Fruit fly (Drosophila melanogaster) whole organism, embryonic: ENCODE results near the gene nonC.

Experiments
- Bteb2 ChIP-seq: fragments of 200-800 bp; sonication (Bioruptor generic); optimal IDR thresholded peaks from 2 replicates; lab custom pipeline; 2016; ENCODE audit warnings: missing biosample characterization, missing genetic modification characterization
- CG10366 ChIP-seq: fragments of 200-800 bp; sonication (Bioruptor generic); IDR thresholded peaks from 2 replicates; pipeline ENCODE4 v1.3.6; 2022; ENCODE audit warnings: missing biosample characterization, missing genetic modification characterization
- CG10654 ChIP-seq: fragments of 200-800 bp; sonication (Bioruptor generic); optimal IDR thresholded peaks from 2 replicates; lab custom pipeline; 2016; ENCODE audit warnings: missing biosample characterization, missing genetic modification characterization
- CG11695 ChIP-seq: fragments of 200-800 bp; sonication (Bioruptor generic); IDR thresholded peaks from 3 replicates; pipeline ENCODE4 v1.3.6; 2022; ENCODE audit warnings: missing biosample characterization, missing genetic modification characterization
- CG12236 ChIP-seq: fragments of 200-800 bp; sonication (Bioruptor generic); optimal IDR thresholded peaks from 2 replicates; lab custom pipeline; 2016; ENCODE audit warnings: missing biosample characterization, missing genetic modification characterization
- CG12769 ChIP-seq: fragments of 200-800 bp; sonication (Bioruptor generic); optimal IDR thresholded peaks from 2 replicates; lab custom pipeline; 2019; ENCODE audit warnings: missing biosample characterization, mild to moderate bottlenecking, missing genetic modification characterization, moderate library complexity
- CG13123 ChIP-seq: fragments of 200-800 bp; sonication (Bioruptor generic); optimal IDR thresholded peaks from 2 replicates; lab custom pipeline; 2016; ENCODE audit warnings: missing biosample characterization, missing genetic modification characterization
- CG15011 ChIP-seq: fragments of 200-800 bp; sonication (Bioruptor generic); optimal IDR thresholded peaks from 3 replicates; lab custom pipeline; 2018; ENCODE audit warnings: missing biosample characterization, mild to moderate bottlenecking, missing genetic modification characterization
- CG15073 ChIP-seq: fragments of 200-800 bp; sonication (Bioruptor generic); optimal IDR thresholded peaks from 2 replicates; lab custom pipeline; 2016; ENCODE audit warnings: missing biosample characterization, missing genetic modification characterization
- CG16863 ChIP-seq: fragments of 200-800 bp; sonication (Bioruptor generic); optimal IDR thresholded peaks from 3 replicates; lab custom pipeline; 2016; ENCODE audit warnings: missing biosample characterization, missing genetic modification characterization
- CG2116 ChIP-seq: fragments of 200-800 bp; sonication (Bioruptor generic); optimal IDR thresholded peaks from 3 replicates; lab custom pipeline; 2018; ENCODE audit warnings: missing biosample characterization, mild to moderate bottlenecking, missing genetic modification characterization
- CG31224 ChIP-seq: fragments of 200-800 bp; sonication (Bioruptor generic); IDR thresholded peaks from 2 replicates; pipeline ENCODE4 v1.3.6; 2022; ENCODE audit warnings: missing biosample characterization, missing genetic modification characterization
- CG4707 ChIP-seq: fragments of 200-800 bp; sonication (Bioruptor generic); optimal IDR thresholded peaks from 2 replicates; lab custom pipeline; 2018; ENCODE audit warnings: missing biosample characterization, mild to moderate bottlenecking, missing genetic modification characterization, moderate library complexity
- CG6175 ChIP-seq: fragments of 200-800 bp; sonication (Bioruptor generic); IDR thresholded peaks from 3 replicates; pipeline ENCODE4 v1.3.6; 2022; ENCODE audit warnings: missing biosample characterization, missing genetic modification characterization
- CG6813 ChIP-seq: fragments of 200-800 bp; sonication (Bioruptor generic); optimal IDR thresholded peaks from 2 replicates; lab custom pipeline; 2017; ENCODE audit warnings: missing biosample characterization, missing genetic modification characterization, mild to moderate bottlenecking, moderate library complexity, missing genetic modification reagents
- CG9727 ChIP-seq: fragments of 200-800 bp; sonication (Bioruptor generic); optimal IDR thresholded peaks from 3 replicates; lab custom pipeline; 2017; ENCODE audit warnings: missing biosample characterization, mild to moderate bottlenecking, missing genetic modification characterization
- Chrac-16 ChIP-seq: fragments of 200-800 bp; sonication (Bioruptor generic); optimal IDR thresholded peaks from 3 replicates; lab custom pipeline; 2016; ENCODE audit warnings: missing biosample characterization, missing genetic modification characterization
- E2f2 ChIP-seq: fragments of 200-800 bp; sonication (Bioruptor generic); IDR thresholded peaks from 2 replicates; pipeline ENCODE4 v1.3.6; 2022; ENCODE audit warnings: missing biosample characterization, missing genetic modification characterization
- Elba2 ChIP-seq: fragments of 200-800 bp; sonication (Bioruptor generic); optimal IDR thresholded peaks from 3 replicates; lab custom pipeline; 2016; ENCODE audit warnings: missing biosample characterization, missing genetic modification characterization
- Ets65A ChIP-seq: fragments of 200-800 bp; sonication (Bioruptor generic); peaks from one replicate; lab custom pipeline; 2016; ENCODE audit warnings: missing biosample characterization, missing genetic modification characterization
- Hr3 ChIP-seq: fragments of 200-800 bp; sonication (Bioruptor generic); optimal IDR thresholded peaks from 3 replicates; lab custom pipeline; 2016; ENCODE audit warnings: missing biosample characterization, missing genetic modification characterization
- Hsf ChIP-seq: fragments of 200-800 bp; sonication (Bioruptor generic); optimal IDR thresholded peaks from 3 replicates; lab custom pipeline; 2016; ENCODE audit warnings: missing biosample characterization, missing genetic modification characterization
- Med ChIP-seq: fragments of 200-800 bp; sonication (Bioruptor generic); peaks from one replicate; lab custom pipeline; 2016; ENCODE audit warnings: missing biosample characterization, missing genetic modification characterization, mild to moderate bottlenecking, inconsistent platforms, moderate library complexity
- Meics ChIP-seq: fragments of 200-800 bp; sonication (Bioruptor generic); optimal IDR thresholded peaks from 2 replicates; lab custom pipeline; 2017; ENCODE audit warnings: missing biosample characterization, mild to moderate bottlenecking, missing genetic modification characterization
- Nf-YA ChIP-seq: fragments of 200-800 bp; sonication (Bioruptor generic); IDR thresholded peaks from 2 replicates; pipeline ENCODE4 v1.3.6; 2022; ENCODE audit warnings: missing biosample characterization, missing genetic modification characterization
- Oaz ChIP-seq: fragments of 200-800 bp; sonication (Bioruptor generic); IDR thresholded peaks from 2 replicates; pipeline ENCODE4 v1.3.6; 2022; ENCODE audit warnings: missing biosample characterization, missing genetic modification characterization
- Scr ChIP-seq: fragments of 200-800 bp; sonication (Bioruptor generic); IDR thresholded peaks from 2 replicates; pipeline ENCODE4 v1.3.6; 2022; ENCODE audit warnings: missing biosample characterization, missing genetic modification characterization; ENCODE audit not compliant: partially characterized antibody
- Spps ChIP-seq: fragments of 200-800 bp; sonication (Bioruptor generic); optimal IDR thresholded peaks from 2 replicates; lab custom pipeline; 2018; ENCODE audit warnings: missing biosample characterization, mild to moderate bottlenecking, missing genetic modification characterization
- Sry-δ ChIP-seq: fragments of 200-800 bp; sonication (Bioruptor generic); optimal IDR thresholded peaks from 2 replicates; lab custom pipeline; 2016; ENCODE audit warnings: missing biosample characterization, missing genetic modification characterization
- YL-1 ChIP-seq: fragments of 200-800 bp; sonication (Bioruptor generic); optimal IDR thresholded peaks from 3 replicates; lab custom pipeline; 2017; ENCODE audit warnings: missing biosample characterization, mild to moderate bottlenecking, missing genetic modification characterization
- abd-A ChIP-seq: fragments of 200-800 bp; sonication (Bioruptor generic); optimal IDR thresholded peaks from 3 replicates; lab custom pipeline; 2019; ENCODE audit warnings: missing biosample characterization, mild to moderate bottlenecking, missing genetic modification characterization, moderate library complexity
- bigmax ChIP-seq: fragments of 200-800 bp; sonication (Bioruptor generic); optimal IDR thresholded peaks from 2 replicates; lab custom pipeline; 2018; ENCODE audit warnings: missing biosample characterization, mild to moderate bottlenecking, missing genetic modification characterization
- cg ChIP-seq: fragments of 200-800 bp; sonication (Bioruptor generic); optimal IDR thresholded peaks from 3 replicates; lab custom pipeline; 2019; ENCODE audit warnings: missing biosample characterization, mild to moderate bottlenecking, missing genetic modification characterization, moderate library complexity
- croc ChIP-seq: fragments of 200-800 bp; sonication (Bioruptor generic); conservative IDR thresholded peaks from 3 replicates; pipeline ENCODE4 v1.3.6; 2022; ENCODE audit warnings: missing biosample characterization, missing genetic modification characterization
- crp ChIP-seq, 2 experiments: fragments of 200-800 bp; sonication (Bioruptor generic); optimal IDR thresholded peaks; 2 replicates in 1 of 2; 3 replicates in 1 of 2; lab custom pipeline; 2017; ENCODE audit warnings: missing biosample characterization in 2 of 2, missing genetic modification characterization in 2 of 2, mild to moderate bottlenecking in 1 of 2, moderate library complexity in 1 of 2
- eve ChIP-seq, 2 experiments: fragments of >200 bp; optimal IDR thresholded peaks; 2 replicates each; lab custom pipeline; 2017; ENCODE audit warnings: missing biosample characterization in 2 of 2, missing genetic modification characterization in 2 of 2
- fd64A ChIP-seq: fragments of 200-800 bp; sonication (Bioruptor generic); optimal IDR thresholded peaks from 3 replicates; lab custom pipeline; 2018; ENCODE audit warnings: missing biosample characterization, mild to moderate bottlenecking, missing genetic modification characterization
- gfzf ChIP-seq: fragments of 200-800 bp; sonication (Bioruptor generic); optimal IDR thresholded peaks from 2 replicates; lab custom pipeline; 2016; ENCODE audit warnings: missing biosample characterization, mild to moderate bottlenecking, missing genetic modification characterization, moderate library complexity
- grau ChIP-seq: fragments of 200-800 bp; optimal IDR thresholded peaks from 3 replicates; lab custom pipeline; 2019; ENCODE audit warnings: missing biosample characterization, mild to moderate bottlenecking, missing genetic modification characterization, moderate library complexity
- gt ChIP-seq: fragments of 200-800 bp; sonication (Bioruptor generic); IDR thresholded peaks from 2 replicates; pipeline ENCODE4 v1.3.6; 2022; ENCODE audit warnings: missing biosample characterization, missing genetic modification characterization
- inv ChIP-seq: fragments of 200-800 bp; sonication (Bioruptor generic); IDR thresholded peaks from 2 replicates; pipeline ENCODE4 v1.3.6; 2022; ENCODE audit warnings: missing biosample characterization, missing genetic modification characterization; ENCODE audit not compliant: partially characterized antibody
- pan ChIP-seq, 4 experiments: fragments of >200 bp in 3 of 4; fragments of 200-800 bp in 1 of 4; sonication (Bioruptor generic) in 1 of 4; optimal IDR thresholded peaks in 3 of 4; IDR thresholded peaks in 1 of 4; 2 replicates each; pipeline versions ENCODE4 v1.3.6 to Lab custom; 2017 to 2022; ENCODE audit warnings: missing biosample characterization in 2 of 4, missing genetic modification characterization in 2 of 4, mixed read lengths in 1 of 4
- sd ChIP-seq: fragments of 200-800 bp; sonication (Bioruptor generic); optimal IDR thresholded peaks from 3 replicates; lab custom pipeline; 2018; ENCODE audit warnings: missing biosample characterization, mild to moderate bottlenecking, missing genetic modification characterization, moderate library complexity
- shn ChIP-seq: fragments of 200-800 bp; sonication (Bioruptor generic); optimal IDR thresholded peaks from 3 replicates; lab custom pipeline; 2016; ENCODE audit warnings: missing biosample characterization, missing genetic modification characterization
- slp2 ChIP-seq: fragments of 200-800 bp; sonication (Bioruptor generic); optimal IDR thresholded peaks from 2 replicates; lab custom pipeline; 2016; ENCODE audit warnings: missing biosample characterization, missing genetic modification characterization
- tap ChIP-seq: fragments of 200-800 bp; optimal IDR thresholded peaks from 3 replicates; lab custom pipeline; 2019; ENCODE audit warnings: missing biosample characterization, mild to moderate bottlenecking, missing genetic modification characterization, moderate library complexity
- tgo ChIP-seq: fragments of 200-800 bp; sonication (Bioruptor generic); IDR thresholded peaks from 3 replicates; pipeline ENCODE4 v1.3.6; 2022; ENCODE audit warnings: missing biosample characterization, missing genetic modification characterization
- unpg ChIP-seq: fragments of 200-800 bp; sonication (Bioruptor generic); optimal IDR thresholded peaks from 3 replicates; lab custom pipeline; 2018; ENCODE audit warnings: missing biosample characterization, mild to moderate bottlenecking, missing genetic modification characterization, moderate library complexity

The nonC gene

DNA sequence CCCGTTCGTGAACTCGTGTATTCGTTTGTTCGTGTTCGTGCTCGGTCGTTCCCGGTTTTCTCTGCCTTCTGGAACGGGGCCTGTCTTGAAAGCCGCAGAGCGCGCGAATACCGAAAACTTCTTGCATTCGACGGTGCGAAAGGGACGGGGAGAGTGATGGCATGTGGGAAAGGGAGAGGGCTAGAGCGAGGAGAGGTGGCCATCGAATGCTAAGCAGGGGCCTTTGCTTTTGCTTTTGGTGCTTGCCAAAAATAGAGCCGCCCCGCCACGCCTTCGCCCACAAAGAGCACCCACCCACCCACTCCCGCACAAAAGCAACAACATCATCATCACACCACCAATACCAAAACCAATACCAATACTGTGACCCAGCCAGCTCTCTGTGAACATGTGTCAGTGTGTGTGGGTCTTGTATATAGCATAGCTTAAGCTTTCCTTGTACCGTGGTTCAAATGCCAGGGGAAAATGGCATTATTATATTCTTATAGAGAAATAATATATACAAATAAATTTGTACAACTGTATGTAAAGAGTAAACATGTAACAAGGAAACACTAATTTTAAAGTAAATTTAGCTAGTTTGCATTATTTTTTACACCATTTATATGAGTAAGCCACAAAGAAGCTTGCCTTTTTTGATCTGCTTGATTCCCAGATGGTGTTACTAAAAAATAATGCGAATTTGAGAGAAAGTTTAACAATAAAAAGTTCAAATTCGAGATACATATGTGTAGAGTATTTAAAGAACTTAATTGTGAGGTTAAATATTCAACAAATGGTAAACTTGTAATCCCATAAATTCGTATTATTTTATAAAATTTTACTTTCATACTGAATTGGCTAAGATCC, 43.1 kb downstream of the nonC start, which contains the start of gene CG14434 (continued):
- TF ChIP-seq CG9727 (peak; percentile 92), tap (tag; lab: Kevin White, UChicago) (peak; percentile 39), eve (GFP tag; optimal IDR thresholded peaks at IDR 0.05; lab: Kevin White, UChicago) (peak in 1 of 2 experiments; percentile 94), pan (optimal IDR thresholded peaks at IDR 0.05; lab: Kevin White, UChicago) (no peak), pan (GFP tag; optimal IDR thresholded peaks at IDR 0.05 in 1 of 2, IDR thresholded peaks at IDR 0.05 in 1 of 2) (peak in 1 of 2 experiments; percentile 40), CG10654 (peak; percentile 55), slp2 (GFP tag; lab: Kevin White, UChicago) (peak; percentile 56), sd (tag; lab: Kevin White, UChicago) (peak; percentile 46), YL-1 (GFP tag; lab: Kevin White, UChicago) (peak; percentile 49), Chrac-16 (GFP tag; lab: Kevin White, UChicago) (peak; percentile 65), shn (GFP tag; lab: Kevin White, UChicago) (peak; percentile 41), CG2116 (peak; percentile 45), gfzf (GFP tag; lab: Kevin White, UChicago) (no peak), Hr3 (GFP tag; lab: Kevin White, UChicago) (peak; percentile 84), CG15011 (GFP tag; lab: Kevin White, UChicago) (peak; percentile 70), CG15073 (GFP tag; lab: Kevin White, UChicago) (peak; percentile 43), CG10366 (GFP tag; lab: Robert Waterston, UW) (peak; percentile 24), Meics (GFP tag; lab: Kevin White, UChicago) (peak; percentile 88), croc (GFP tag; lab: Robert Waterston, UW) (no peak; the same call in 2 of the 3 replicates), CG12769 (tag; lab: Kevin White, UChicago) (peak; percentile 59), crp (GFP tag; optimal IDR thresholded peaks at IDR 0.05; lab: Kevin White, UChicago) (peak in 1 of 2 experiments; percentile 39), unpg (GFP tag; lab: Kevin White, UChicago) (peak; percentile 56), CG12236 (GFP tag; lab: Kevin White, UChicago) (peak; percentile 34), Ets65A (no peak), CG4707 (GFP tag; lab: Kevin White, UChicago) (no peak), Hsf (GFP tag; lab: Kevin White, UChicago) (peak; percentile 74), Elba2 (GFP tag; lab: Kevin White, UChicago) (no peak), Med (GFP tag; lab: Kevin White, UChicago) (peak; percentile 66), Nf-YA (GFP tag; lab: Robert Waterston, UW) (0 out of 2 replicates have a peak, but pooled peaks have one; percentile 24), cg (GFP tag; lab: Kevin White, UChicago) (peak; percentile 75), Bteb2 (peak; percentile 45), inv (no peak), CG11695 (GFP tag; lab: Robert Waterston, UW) (peak; percentile 72; the same call in 2 of the 3 replicates), tgo (GFP tag; lab: Robert Waterston, UW) (peak; percentile 26; the same call in 1 of the 3 replicates), Sry-δ (GFP tag; lab: Kevin White, UChicago) (no peak), abd-A (tag; lab: Kevin White, UChicago) (peak; percentile 64), Scr (GFP tag; lab: Robert Waterston, UW) (no peak), gt (GFP tag; lab: Robert Waterston, UW) (no peak), E2f2 (GFP tag; lab: Robert Waterston, UW) (peak; percentile 41; the same call in 1 of the 2 replicates), CG31224 (peak; percentile 37; the same call in 1 of the 2 replicates), CG16863 (GFP tag; lab: Kevin White, UChicago) (peak; percentile 70), bigmax (GFP tag; lab: Kevin White, UChicago) (no peak), Spps (tag; lab: Kevin White, UChicago) (peak; percentile 64), CG6813 (peak; percentile 78), CG13123 (GFP tag; lab: Kevin White, UChicago) (peak; percentile 30), Oaz (GFP tag; lab: Robert Waterston, UW) (no peak), fd64A (GFP tag; lab: Kevin White, UChicago) (no peak), grau (tag; lab: Kevin White, UChicago) (peak; percentile 82), CG6175 (no peak)
